Fruit fly (Drosophila melanogaster) whole organism, embryonic: ENCODE results near the gene CG4465.

Experiments used
- Aef1 ChIP-seq: fragments of 200-800 bp; sonication (Bioruptor generic); IDR thresholded peaks from 3 replicates; pipeline ENCODE4 v1.3.6; 2022; ENCODE audit warnings: missing biosample characterization, missing genetic modification characterization
- CG10462 ChIP-seq: fragments of 200-800 bp; sonication (Bioruptor generic); optimal IDR thresholded peaks from 2 replicates; lab custom pipeline; 2016; ENCODE audit warnings: missing biosample characterization, missing genetic modification characterization
- CG1233 ChIP-seq: fragments of 200-800 bp; sonication (Bioruptor generic); optimal IDR thresholded peaks from 4 replicates; lab custom pipeline; 2018; ENCODE audit warnings: missing biosample characterization, mild to moderate bottlenecking, missing genetic modification characterization
- CG12659 ChIP-seq: fragments of 200-800 bp; sonication (Bioruptor generic); optimal IDR thresholded peaks from 3 replicates; lab custom pipeline; 2017; ENCODE audit warnings: mild to moderate bottlenecking, missing biosample characterization, missing genetic modification reagents, missing genetic modification characterization
- CG12744 ChIP-seq: fragments of 200-800 bp; sonication (Bioruptor generic); optimal IDR thresholded peaks from 2 replicates; lab custom pipeline; 2016; ENCODE audit warnings: missing biosample characterization, missing genetic modification characterization
- CG13775 ChIP-seq: fragments of 200-800 bp; sonication (Bioruptor generic); optimal IDR thresholded peaks from 3 replicates; lab custom pipeline; 2017; ENCODE audit warnings: missing biosample characterization, mild to moderate bottlenecking, missing genetic modification characterization
- CG14014 ChIP-seq: fragments of 200-800 bp; sonication (Bioruptor generic); IDR thresholded peaks from 2 replicates; pipeline ENCODE4 v1.3.6; 2022; ENCODE audit warnings: missing biosample characterization, missing genetic modification characterization
- CG14710 ChIP-seq: fragments of 200-800 bp; sonication (Bioruptor generic); optimal IDR thresholded peaks from 3 replicates; lab custom pipeline; 2019; ENCODE audit warnings: missing biosample characterization, mild to moderate bottlenecking, missing genetic modification characterization, moderate library complexity
- CG15514 ChIP-seq: fragments of 200-800 bp; sonication (Bioruptor generic); optimal IDR thresholded peaks from 3 replicates; lab custom pipeline; 2017; ENCODE audit warnings: missing biosample characterization, missing genetic modification characterization, mild to moderate bottlenecking, moderate library complexity, missing genetic modification reagents
- CG1647 ChIP-seq: fragments of 200-800 bp; sonication (Bioruptor generic); optimal IDR thresholded peaks from 3 replicates; lab custom pipeline; 2016; ENCODE audit warnings: missing biosample characterization, missing genetic modification characterization
- CG17186 ChIP-seq: fragments of 200-800 bp; sonication (Bioruptor generic); optimal IDR thresholded peaks from 3 replicates; lab custom pipeline; 2017; ENCODE audit warnings: missing biosample characterization, missing genetic modification reagents, missing genetic modification characterization
- CG2712 ChIP-seq: fragments of 200-800 bp; optimal IDR thresholded peaks from 3 replicates; lab custom pipeline; 2019; ENCODE audit warnings: missing biosample characterization, mild to moderate bottlenecking, missing genetic modification characterization, moderate library complexity
- CG31388 ChIP-seq: fragments of 200-800 bp; sonication (Bioruptor generic); optimal IDR thresholded peaks from 2 replicates; lab custom pipeline; 2016; ENCODE audit warnings: missing biosample characterization, missing genetic modification characterization
- CG34376 ChIP-seq: fragments of 200-800 bp; sonication (Bioruptor generic); optimal IDR thresholded peaks from 2 replicates; lab custom pipeline; 2018; ENCODE audit warnings: missing biosample characterization, mild to moderate bottlenecking, missing genetic modification characterization
- CG6175 ChIP-seq: fragments of 200-800 bp; sonication (Bioruptor generic); IDR thresholded peaks from 3 replicates; pipeline ENCODE4 v1.3.6; 2022; ENCODE audit warnings: missing biosample characterization, missing genetic modification characterization
- CG6254 ChIP-seq: fragments of 200-800 bp; sonication (Bioruptor generic); optimal IDR thresholded peaks from 3 replicates; lab custom pipeline; 2017; ENCODE audit warnings: mild to moderate bottlenecking, missing biosample characterization, missing genetic modification reagents, missing genetic modification characterization
- CG7963 ChIP-seq: fragments of 200-800 bp; sonication (Bioruptor generic); IDR thresholded peaks from 3 replicates; pipeline ENCODE4 v1.3.6; 2022; ENCODE audit warnings: missing biosample characterization, missing genetic modification characterization; ENCODE audit not compliant: partially characterized antibody
- CG9437 ChIP-seq: fragments of 200-800 bp; sonication (Bioruptor generic); optimal IDR thresholded peaks from 2 replicates; lab custom pipeline; 2018; ENCODE audit warnings: missing biosample characterization, mild to moderate bottlenecking, missing genetic modification characterization
- E2f2 ChIP-seq: fragments of 200-800 bp; sonication (Bioruptor generic); IDR thresholded peaks from 2 replicates; pipeline ENCODE4 v1.3.6; 2022; ENCODE audit warnings: missing biosample characterization, missing genetic modification characterization
- Elba2 ChIP-seq: fragments of 200-800 bp; sonication (Bioruptor generic); optimal IDR thresholded peaks from 3 replicates; lab custom pipeline; 2016; ENCODE audit warnings: missing biosample characterization, missing genetic modification characterization
- HLHmδ ChIP-seq: fragments of 200-800 bp; sonication (Bioruptor generic); optimal IDR thresholded peaks from 2 replicates; lab custom pipeline; 2018; ENCODE audit warnings: missing biosample characterization, mild to moderate bottlenecking, missing genetic modification characterization, moderate library complexity
- Hmr ChIP-seq: fragments of 200-800 bp; sonication (Bioruptor generic); optimal IDR thresholded peaks from 3 replicates; lab custom pipeline; 2017; ENCODE audit warnings: mild to moderate bottlenecking, missing biosample characterization, missing genetic modification reagents, missing genetic modification characterization
- Med ChIP-seq: fragments of 200-800 bp; sonication (Bioruptor generic); peaks from one replicate; lab custom pipeline; 2016; ENCODE audit warnings: missing biosample characterization, missing genetic modification characterization, mild to moderate bottlenecking, inconsistent platforms, moderate library complexity
- Myb ChIP-seq: fragments of 200-800 bp; sonication (Bioruptor generic); optimal IDR thresholded peaks from 2 replicates; lab custom pipeline; 2016; ENCODE audit warnings: missing biosample characterization, missing genetic modification characterization
- PHDP ChIP-seq: fragments of 200-800 bp; sonication (Bioruptor generic); optimal IDR thresholded peaks from 3 replicates; lab custom pipeline; 2018; ENCODE audit warnings: missing biosample characterization, mild to moderate bottlenecking, missing genetic modification characterization, moderate library complexity
- Pdp1 ChIP-seq, 2 experiments: fragments of 200-800 bp; sonication (Bioruptor generic); optimal IDR thresholded peaks; 3 replicates each; lab custom pipeline; 2016; ENCODE audit warnings: missing biosample characterization in 2 of 2, missing genetic modification characterization in 2 of 2, mild to moderate bottlenecking in 1 of 2, moderate library complexity in 1 of 2
- Six4 ChIP-seq: fragments of 200-800 bp; sonication (Bioruptor generic); optimal IDR thresholded peaks from 2 replicates; lab custom pipeline; 2016; ENCODE audit warnings: missing biosample characterization, missing genetic modification characterization
- Sox100B ChIP-seq: fragments of 200-800 bp; sonication (Bioruptor generic); optimal IDR thresholded peaks from 3 replicates; lab custom pipeline; 2018; ENCODE audit warnings: missing biosample characterization, mild to moderate bottlenecking, missing genetic modification characterization
- Sry-δ ChIP-seq: fragments of 200-800 bp; sonication (Bioruptor generic); optimal IDR thresholded peaks from 2 replicates; lab custom pipeline; 2016; ENCODE audit warnings: missing biosample characterization, missing genetic modification characterization
- Stat92E ChIP-seq, 3 experiments: fragments of >200 bp in 2 of 3; fragments of 200-800 bp in 1 of 3; sonication (Bioruptor generic) in 1 of 3; optimal IDR thresholded peaks; 2 replicates each; lab custom pipeline; 2017 to 2019; ENCODE audit warnings: missing biosample characterization in 3 of 3, missing genetic modification characterization in 3 of 3, mild to moderate bottlenecking in 1 of 3, moderate library complexity in 1 of 3
- Trl ChIP-seq, 3 experiments: fragments of >200 bp in 2 of 3; fragments of 200-800 bp in 1 of 3; sonication (Bioruptor generic) in 1 of 3; optimal IDR thresholded peaks; 2 replicates in 1 of 3; 3 replicates in 2 of 3; lab custom pipeline; 2016 to 2017; ENCODE audit warnings: missing biosample characterization in 1 of 3, missing genetic modification characterization in 1 of 3
- Xbp1 ChIP-seq: fragments of 200-800 bp; sonication (Bioruptor generic); optimal IDR thresholded peaks from 3 replicates; lab custom pipeline; 2016; ENCODE audit warnings: missing biosample characterization, mild to moderate bottlenecking, missing genetic modification characterization
- az2 ChIP-seq: fragments of 200-800 bp; sonication (Bioruptor generic); optimal IDR thresholded peaks from 3 replicates; lab custom pipeline; 2016; ENCODE audit warnings: missing biosample characterization, missing genetic modification characterization
- cato ChIP-seq: fragments of 200-800 bp; sonication (Bioruptor generic); optimal IDR thresholded peaks from 2 replicates; lab custom pipeline; 2016; ENCODE audit warnings: missing biosample characterization, missing genetic modification characterization, borderline replicate concordance
- cg ChIP-seq: fragments of 200-800 bp; sonication (Bioruptor generic); optimal IDR thresholded peaks from 3 replicates; lab custom pipeline; 2019; ENCODE audit warnings: missing biosample characterization, mild to moderate bottlenecking, missing genetic modification characterization, moderate library complexity
- disco-r ChIP-seq: fragments of 200-800 bp; sonication (Bioruptor generic); optimal IDR thresholded peaks from 2 replicates; lab custom pipeline; 2016; ENCODE audit warnings: missing biosample characterization, missing genetic modification characterization
- dmrt11E ChIP-seq: fragments of 200-800 bp; sonication (Bioruptor generic); optimal IDR thresholded peaks from 3 replicates; lab custom pipeline; 2018; ENCODE audit warnings: missing biosample characterization, mild to moderate bottlenecking, missing genetic modification characterization, moderate library complexity
- gem ChIP-seq: fragments of 200-800 bp; sonication (Bioruptor generic); optimal IDR thresholded peaks from 2 replicates; lab custom pipeline; 2019; ENCODE audit warnings: missing biosample characterization, mild to moderate bottlenecking, missing genetic modification characterization, moderate library complexity
- ken ChIP-seq: fragments of 200-800 bp; sonication (Bioruptor generic); IDR thresholded peaks from 3 replicates; pipeline ENCODE4 v1.3.6; 2022; ENCODE audit warnings: missing biosample characterization, missing genetic modification characterization
- knrl ChIP-seq: fragments of 200-800 bp; sonication (Bioruptor generic); IDR thresholded peaks from 3 replicates; pipeline ENCODE4 v1.3.6; 2022; ENCODE audit warnings: missing biosample characterization, missing genetic modification characterization; ENCODE audit not compliant: partially characterized antibody
- lilli ChIP-seq: fragments of 200-800 bp; sonication (Bioruptor generic); optimal IDR thresholded peaks from 3 replicates; lab custom pipeline; 2016; ENCODE audit warnings: missing biosample characterization, missing genetic modification characterization
- org-1 ChIP-seq: fragments of 200-800 bp; sonication (Bioruptor generic); optimal IDR thresholded peaks from 2 replicates; lab custom pipeline; 2017; ENCODE audit warnings: missing biosample characterization, missing genetic modification characterization
- schlank ChIP-seq: fragments of 200-800 bp; sonication (Bioruptor generic); optimal IDR thresholded peaks from 2 replicates; lab custom pipeline; 2018; ENCODE audit warnings: missing biosample characterization, mild to moderate bottlenecking, missing genetic modification characterization
- scrt ChIP-seq: fragments of 200-800 bp; sonication (Bioruptor generic); optimal IDR thresholded peaks from 2 replicates; lab custom pipeline; 2018; ENCODE audit warnings: missing biosample characterization, mild to moderate bottlenecking, missing genetic modification characterization, moderate library complexity
- slbo ChIP-seq: fragments of 200-800 bp; sonication (Bioruptor generic); IDR thresholded peaks from 2 replicates; pipeline ENCODE4 v1.3.6; 2022; ENCODE audit warnings: missing biosample characterization, missing genetic modification characterization
- sqz ChIP-seq: fragments of 200-800 bp; sonication (Bioruptor generic); optimal IDR thresholded peaks from 3 replicates; lab custom pipeline; 2018; ENCODE audit warnings: missing biosample characterization, mild to moderate bottlenecking, missing genetic modification characterization
- ttk ChIP-seq: fragments of 200-800 bp; sonication (Bioruptor generic); IDR thresholded peaks from 2 replicates; pipeline ENCODE4 v2.1.2; 2022; ENCODE audit warnings: missing biosample characterization, missing genetic modification characterization
- tup ChIP-seq: fragments of 200-800 bp; sonication (Bioruptor generic); optimal IDR thresholded peaks from 2 replicates; lab custom pipeline; 2016; ENCODE audit warnings: missing biosample characterization, mild to moderate bottlenecking, missing genetic modification characterization, moderate library complexity
- yki ChIP-seq: fragments of >200 bp; optimal IDR thresholded peaks from 3 replicates; lab custom pipeline; 2018

Gene CG4465

dm6 chr3R:19877427-19878076 is 40.1 kb downstream of the CG4465 start, which contains the start of the genes CG17186 and Arc42 (continued):
- TF ChIP-seq schlank (tag; lab: Kevin White, UChicago) (no peak), CG31388 (GFP tag; lab: Kevin White, UChicago) (no peak), CG2712 (tag; lab: Kevin White, UChicago) (peak; percentile 49), sqz (GFP tag; lab: Kevin White, UChicago) (peak; percentile 73), CG12744 (GFP tag; lab: Kevin White, UChicago) (peak; percentile 1), CG12659 (GFP tag; lab: Kevin White, UChicago) (peak; percentile 67), Six4 (GFP tag; lab: Kevin White, UChicago) (peak; percentile 3), CG9437 (GFP tag; lab: Kevin White, UChicago) (no peak), Aef1 (no peak), CG10462 (GFP tag; lab: Kevin White, UChicago) (peak; percentile 1), org-1 (GFP tag; lab: Kevin White, UChicago) (no peak), CG6254 (GFP tag; lab: Kevin White, UChicago) (peak; percentile 99), cg (GFP tag; lab: Kevin White, UChicago) (no peak), CG7963 (GFP tag; lab: Robert Waterston, UW) (no peak), dmrt11E (peak; percentile 18), Hmr (GFP tag; lab: Kevin White, UChicago) (peak; percentile 42), Myb (GFP tag; lab: Kevin White, UChicago) (peak; percentile 8), yki (lab: Kevin White, UChicago) (no peak), CG14710 (tag; lab: Kevin White, UChicago) (peak; percentile 71), Trl (optimal IDR thresholded peaks at IDR 0.05; lab: Kevin White, UChicago) (no peak), Trl (GFP tag; optimal IDR thresholded peaks at IDR 0.05; lab: Kevin White, UChicago) (no peak), PHDP (tag; lab: Kevin White, UChicago) (peak; percentile 6), tup (no peak), CG17186 (GFP tag; lab: Kevin White, UChicago) (peak; percentile 61), CG1647 (GFP tag; lab: Kevin White, UChicago) (no peak), CG14014 (GFP tag; lab: Robert Waterston, UW) (no peak), slbo (GFP tag; lab: Robert Waterston, UW) (no peak), Elba2 (GFP tag; lab: Kevin White, UChicago) (no peak), az2 (GFP tag; lab: Kevin White, UChicago) (peak; percentile 3), gem (tag; lab: Kevin White, UChicago) (peak; percentile 45), ttk (GFP tag; lab: Robert Waterston, UW) (no peak), ken (GFP tag; lab: Robert Waterston, UW) (no peak), Med (peak; percentile 84), knrl (GFP tag; lab: Robert Waterston, UW) (peak; percentile 13; the same call in 1 of the 3 replicates), Pdp1 (GFP tag; optimal IDR thresholded peaks at IDR 0.05; lab: Kevin White, UChicago) (peak in 1 of 2 experiments; percentile 72), lilli (peak; percentile 36), HLHmδ (GFP tag; lab: Kevin White, UChicago) (no peak), CG34376 (no peak), Sry-δ (GFP tag; lab: Kevin White, UChicago) (no peak), scrt (GFP tag; lab: Kevin White, UChicago) (peak; percentile 98), Xbp1 (GFP tag; lab: Kevin White, UChicago) (peak; percentile 22), disco-r (GFP tag; lab: Kevin White, UChicago) (no peak), E2f2 (GFP tag; lab: Robert Waterston, UW) (peak; percentile 80; the same call in 1 of the 2 replicates), CG15514 (GFP tag; lab: Kevin White, UChicago) (peak; percentile 88), CG6175 (GFP tag; lab: Robert Waterston, UW) (no peak), Stat92E (GFP tag; optimal IDR thresholded peaks at IDR 0.05; lab: Kevin White, UChicago) (peak in 1 of 3 experiments; percentile 24), CG1233 (peak; percentile 15), cato (GFP tag; lab: Kevin White, UChicago) (peak; percentile 3), CG13775 (GFP tag; lab: Kevin White, UChicago) (peak; percentile 19), Sox100B (GFP tag; lab: Kevin White, UChicago) (peak; percentile 7)
